Worm (Caenorhabditis elegans) whole organism, L1 larva: ENCODE results near the gene spon-1.

Experiments
- alr-1 ChIP-seq: fragments of 200-800 bp; sonication (Bioruptor generic); optimal IDR thresholded peaks from 2 replicates; lab custom pipeline; 2018; ENCODE audit warnings: borderline replicate concordance, mild to moderate bottlenecking, missing genetic modification characterization, missing compliant biosample characterization
- aly-2 ChIP-seq: fragments of 150-350 bp; optimal IDR thresholded peaks from 2 replicates; lab custom pipeline; 2014; ENCODE audit warnings: missing biosample characterization, missing genetic modification characterization
- ama-1 ChIP-seq: fragments of 150-350 bp; optimal IDR thresholded peaks from 2 replicates; lab custom pipeline; 2014
- ceh-8 ChIP-seq: fragments of 200-800 bp; sonication (Bioruptor generic); optimal IDR thresholded peaks from 2 replicates; lab custom pipeline; 2018; ENCODE audit warnings: mild to moderate bottlenecking, missing genetic modification characterization, moderate library complexity, missing compliant biosample characterization
- ceh-90 ChIP-seq: sonication (generic microtip); optimal IDR thresholded peaks from 2 replicates; lab custom pipeline; 2016; ENCODE audit warnings: missing genetic modification characterization, missing compliant biosample characterization
- efl-1 ChIP-seq, 4 experiments: fragments of 150-350 bp; optimal IDR thresholded peaks in 3 of 4; peaks in 1 of 4; 1 replicate in 1 of 4; 2 replicates in 3 of 4; lab custom pipeline; 2014; ENCODE audit warnings: missing biosample characterization in 2 of 4, missing genetic modification characterization in 2 of 4, missing genetic modification reagents in 2 of 4
- efl-3 ChIP-seq: fragments of 200-800 bp; sonication (Bioruptor generic); optimal IDR thresholded peaks from 2 replicates; lab custom pipeline; 2018; ENCODE audit warnings: mild to moderate bottlenecking, missing genetic modification characterization, missing compliant biosample characterization
- elt-2 ChIP-seq: sonication (generic microtip); optimal IDR thresholded peaks from 2 replicates; lab custom pipeline; 2016; ENCODE audit warnings: missing genetic modification characterization, mild to moderate bottlenecking, inconsistent platforms, missing compliant biosample characterization, missing genetic modification reagents
- elt-3 ChIP-seq, 6 experiments: fragments of 150-350 bp in 1 of 6; sonication (generic microtip); optimal IDR thresholded peaks; 2 replicates each; lab custom pipeline; 2017 to 2018; ENCODE audit warnings: missing biosample characterization in 6 of 6, missing genetic modification characterization in 6 of 6, inconsistent platforms in 1 of 6
- ets-5 ChIP-seq: fragments of 200-800 bp; sonication (Bioruptor generic); IDR thresholded peaks from 2 replicates; pipeline ENCODE4 v1.3.6; 2022; ENCODE audit warnings: missing genetic modification characterization, missing compliant biosample characterization
- fkh-4 ChIP-seq: sonication (generic microtip); optimal IDR thresholded peaks from 2 replicates; lab custom pipeline; 2016; ENCODE audit warnings: missing compliant biosample characterization, missing genetic modification characterization, borderline replicate concordance
- lin-14 ChIP-seq: fragments of 200-800 bp; sonication (Bioruptor generic); optimal IDR thresholded peaks from 2 replicates; lab custom pipeline; 2018; ENCODE audit warnings: mild to moderate bottlenecking, missing genetic modification characterization, moderate library complexity, missing compliant biosample characterization
- mab-9 ChIP-seq: fragments of 200-800 bp; sonication (Bioruptor generic); IDR thresholded peaks from 2 replicates; pipeline ENCODE4 v1.3.6; 2022; ENCODE audit warnings: missing genetic modification reagents, missing genetic modification characterization, missing compliant biosample characterization
- mep-1 ChIP-seq: fragments of 150-350 bp; optimal IDR thresholded peaks from 2 replicates; lab custom pipeline; 2014; ENCODE audit warnings: missing biosample characterization, missing genetic modification characterization
- nhr-19 ChIP-seq: fragments of 200-800 bp; sonication (Bioruptor generic); conservative IDR thresholded peaks from 2 replicates; pipeline ENCODE4 v1.3.6; 2022; ENCODE audit warnings: missing genetic modification characterization, missing compliant biosample characterization
- nhr-71 ChIP-seq: sonication (generic microtip); optimal IDR thresholded peaks from 2 replicates; lab custom pipeline; 2016; ENCODE audit warnings: mild to moderate bottlenecking, missing genetic modification characterization, moderate library complexity, missing compliant biosample characterization
- nhr-76 ChIP-seq: sonication (generic microtip); optimal IDR thresholded peaks from 2 replicates; lab custom pipeline; 2017; ENCODE audit warnings: missing biosample characterization, missing genetic modification characterization
- nhr-77 ChIP-seq: fragments of 150-350 bp; optimal IDR thresholded peaks from 2 replicates; lab custom pipeline; 2014; ENCODE audit warnings: missing biosample characterization, missing genetic modification characterization
- nhr-85 ChIP-seq: sonication (generic microtip); peaks from one replicate; lab custom pipeline; 2016; ENCODE audit warnings: missing genetic modification characterization, inconsistent platforms, missing compliant biosample characterization
- nhr-90 ChIP-seq: sonication (generic microtip); optimal IDR thresholded peaks from 2 replicates; lab custom pipeline; 2016; ENCODE audit warnings: mild to moderate bottlenecking, missing genetic modification characterization, missing compliant biosample characterization; ENCODE audit not compliant: poor library complexity
- pax-3 ChIP-seq: fragments of 200-800 bp; sonication (Bioruptor generic); optimal IDR thresholded peaks from 2 replicates; lab custom pipeline; 2018; ENCODE audit warnings: mild to moderate bottlenecking, missing genetic modification characterization, moderate library complexity, missing compliant biosample characterization
- pqm-1 ChIP-seq: sonication (generic microtip); optimal IDR thresholded peaks from 3 replicates; lab custom pipeline; 2017; ENCODE audit warnings: missing biosample characterization, missing genetic modification characterization
- rnt-1 ChIP-seq: sonication (generic microtip); optimal IDR thresholded peaks from 2 replicates; lab custom pipeline; 2016; ENCODE audit warnings: mild to moderate bottlenecking, missing genetic modification characterization, moderate library complexity, missing compliant biosample characterization
- snpc-4 ChIP-seq: fragments of 150-350 bp; optimal IDR thresholded peaks from 2 replicates; lab custom pipeline; 2014; ENCODE audit warnings: missing biosample characterization, missing genetic modification characterization
- snu-23 ChIP-seq: sonication (generic microtip); optimal IDR thresholded peaks from 2 replicates; lab custom pipeline; 2016; ENCODE audit warnings: missing genetic modification characterization, missing compliant biosample characterization
- sox-4 ChIP-seq: sonication (generic microtip); optimal IDR thresholded peaks from 2 replicates; lab custom pipeline; 2016; ENCODE audit warnings: missing genetic modification characterization, missing compliant biosample characterization
- sptf-1 ChIP-seq: fragments of 150-350 bp; optimal IDR thresholded peaks from 2 replicates; lab custom pipeline; 2014; ENCODE audit warnings: missing biosample characterization, missing genetic modification characterization
- swsn-7 ChIP-seq: sonication (generic microtip); optimal IDR thresholded peaks from 2 replicates; lab custom pipeline; 2016; ENCODE audit warnings: missing genetic modification characterization, missing compliant biosample characterization
- tlp-1 ChIP-seq: fragments of 150-350 bp; optimal IDR thresholded peaks from 2 replicates; lab custom pipeline; 2014; ENCODE audit warnings: missing biosample characterization, missing genetic modification characterization
- unc-30 ChIP-seq: sonication (generic microtip); optimal IDR thresholded peaks from 2 replicates; lab custom pipeline; 2017; ENCODE audit warnings: missing biosample characterization, missing genetic modification characterization
- unc-86 ChIP-seq: sonication (generic microtip); optimal IDR thresholded peaks from 2 replicates; lab custom pipeline; 2016; ENCODE audit warnings: missing genetic modification characterization, missing compliant biosample characterization
- xbp-1 ChIP-seq: sonication (generic microtip); optimal IDR thresholded peaks from 2 replicates; lab custom pipeline; 2016; ENCODE audit warnings: missing genetic modification characterization, missing compliant biosample characterization
- zag-1 ChIP-seq: fragments of 150-350 bp; optimal IDR thresholded peaks from 2 replicates; lab custom pipeline; 2014; ENCODE audit warnings: missing biosample characterization, missing genetic modification characterization
- ztf-4 ChIP-seq: fragments of 150-350 bp; optimal IDR thresholded peaks from 2 replicates; lab custom pipeline; 2014; ENCODE audit warnings: missing biosample characterization, missing genetic modification characterization

The spon-1 gene

ce11 chrII:7090085-7090484 lies 26.3 kb upstream of the spon-1 start (continued):
- no peak for TF ChIP-seq ceh-8 (GFP tag; lab: Kevin White, UChicago)
- no peak for TF ChIP-seq alr-1
- no peak for TF ChIP-seq sptf-1
- no peak for TF ChIP-seq aly-2 (tag; lab: Kevin White, UChicago)
- peak; percentile 82 for TF ChIP-seq nhr-71

ce11 chrII:7090852-7091251 lies 25.5 kb upstream of the spon-1 start:
- TF ChIP-seq efl-1 (optimal IDR thresholded peaks at IDR 0.05; lab: Kevin White, UChicago) (no peak), efl-1 (GFP tag; optimal IDR thresholded peaks at IDR 0.05 in 1 of 2; lab: Kevin White, UChicago) (peak in 1 of 2 experiments; percentile 2), ama-1 (lab: Kevin White, UChicago) (no peak)

ce11 chrII:7093339-7093821 lies 23.0 kb upstream of the spon-1 start, which contains the start of gene T02G5.3:
T02G5.3 (plus strand) TSS chrII:7093389.
- no peak for TF ChIP-seq snu-23 (GFP tag; lab: Kevin White, UChicago)
- TF ChIP-seq sox-4 (tag; lab: Kevin White, UChicago): no peak
- no peak for TF ChIP-seq xbp-1
- peak; percentile 60 for TF ChIP-seq nhr-85 (tag; lab: Kevin White, UChicago)
- TF ChIP-seq rnt-1 (tag; lab: Kevin White, UChicago): no peak
- no peak for TF ChIP-seq mab-9

DNA sequence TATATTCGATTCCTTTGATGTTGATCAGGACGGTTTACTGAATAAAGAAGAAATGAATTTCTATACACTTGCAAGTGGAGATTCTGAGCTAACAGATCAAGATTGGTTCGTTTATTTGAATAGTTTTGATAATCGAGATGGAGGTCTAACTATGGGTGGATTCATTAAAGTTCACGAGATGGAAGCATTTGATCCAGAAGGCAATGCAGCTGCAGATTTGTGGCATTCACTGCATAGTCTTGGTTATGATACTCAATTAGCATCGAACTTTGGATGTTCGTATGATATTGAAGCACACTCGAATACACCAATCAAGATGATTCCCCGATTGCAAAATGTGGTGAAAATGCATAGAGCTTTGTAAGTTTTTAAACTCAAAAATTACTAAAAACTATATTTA lies 20.4 kb upstream of the spon-1 start:
- TF ChIP-seq ama-1 (lab: Kevin White, UChicago) (no peak), unc-86 (tag; lab: Kevin White, UChicago) (no peak), zag-1 (tag; lab: Kevin White, UChicago) (no peak), efl-1 (optimal IDR thresholded peaks at IDR 0.05; lab: Kevin White, UChicago) (no peak), efl-1 (GFP tag; optimal IDR thresholded peaks at IDR 0.05 in 1 of 2; lab: Kevin White, UChicago) (peak in 1 of 2 experiments; percentile 67)

- TF ChIP-seq nhr-76 (tag; lab: Kevin White, UChicago): no peak
- no peak for TF ChIP-seq swsn-7 (tag; lab: Kevin White, UChicago)
- no peak for TF ChIP-seq sox-4 (tag; lab: Kevin White, UChicago)
- TF ChIP-seq ceh-90 (tag; lab: Kevin White, UChicago): no peak
- TF ChIP-seq mep-1 (tag; lab: Kevin White, UChicago): no peak
- TF ChIP-seq ztf-4 (tag; lab: Kevin White, UChicago): no peak
- TF ChIP-seq aly-2 (tag; lab: Kevin White, UChicago): no peak
- no peak for TF ChIP-seq snpc-4 (tag; lab: Kevin White, UChicago)
- no peak for TF ChIP-seq pqm-1
- TF ChIP-seq fkh-4: no peak
- no peak for TF ChIP-seq unc-30
- TF ChIP-seq tlp-1 (tag; lab: Kevin White, UChicago): no peak
- no peak for TF ChIP-seq nhr-77
- no peak for TF ChIP-seq ets-5 (GFP tag; lab: Robert Waterston, UW)
- TF ChIP-seq pax-3 (tag; lab: Kevin White, UChicago): no peak
- no peak for TF ChIP-seq elt-3 (tag; optimal IDR thresholded peaks at IDR 0.05; lab: Kevin White, UChicago)
- TF ChIP-seq ceh-8 (GFP tag; lab: Kevin White, UChicago): no peak
- no peak for TF ChIP-seq nhr-19
- no peak for TF ChIP-seq zag-1 (tag; lab: Kevin White, UChicago)
- no peak for TF ChIP-seq elt-2
Observed at ce11 chrII:7098578-7098977, 17.8 kb upstream of the spon-1 start, which contains the start of gene mct-5. mct-5 (minus strand) TSS chrII:7098593.

DNA sequence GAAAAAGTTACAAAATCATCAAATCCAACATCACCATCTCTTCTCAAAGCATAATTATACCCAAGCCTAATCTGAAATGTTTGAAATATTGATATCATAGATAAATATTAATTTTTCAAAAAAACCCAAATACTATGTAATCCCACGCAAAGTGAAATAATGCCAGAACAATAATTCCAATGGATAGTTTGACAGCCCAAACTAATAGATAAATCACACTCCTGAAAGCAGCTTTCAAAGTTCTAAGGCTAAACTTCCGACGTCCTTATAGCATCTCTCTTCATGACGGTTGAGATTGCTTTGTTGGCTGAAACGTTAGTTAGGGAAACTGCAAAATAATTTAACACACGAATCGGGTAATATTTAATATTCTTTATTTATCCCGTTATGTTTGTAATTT lies 17.1 kb upstream of the spon-1 start:
- TF ChIP-seq efl-3 (GFP tag; lab: Kevin White, UChicago) (no peak), nhr-71 (peak; percentile 22), lin-14 (no peak), nhr-90 (peak; percentile 0)
